Fruit fly (Drosophila melanogaster) whole organism, prepupa: Measurements from ENCODE around the gene CG15635.
A peak's percentile ranks its signal among the peaks of the same experiment; 100 is the strongest.

Experiments
- Blimp-1 ChIP-seq: fragments of 200-800 bp; sonication (Bioruptor generic); optimal IDR thresholded peaks from 3 replicates; lab custom pipeline; 2017; ENCODE audit warnings: missing biosample characterization, missing genetic modification characterization, mild to moderate bottlenecking, moderate library complexity, missing genetic modification reagents
- CG10669 ChIP-seq: fragments of 200-800 bp; sonication (Bioruptor generic); optimal IDR thresholded peaks from 3 replicates; lab custom pipeline; 2018; ENCODE audit warnings: missing biosample characterization, mild to moderate bottlenecking, missing genetic modification characterization, moderate library complexity
- CG11294 ChIP-seq: fragments of 200-800 bp; sonication (Bioruptor generic); IDR thresholded peaks from 2 replicates; pipeline ENCODE4 v1.3.6; 2022; ENCODE audit warnings: missing biosample characterization, missing genetic modification characterization
- CG15336 ChIP-seq: fragments of 200-800 bp; sonication (Bioruptor generic); IDR thresholded peaks from 2 replicates; pipeline ENCODE4 v1.3.6; 2022; ENCODE audit warnings: missing biosample characterization, missing genetic modification characterization
- CG16779 ChIP-seq: fragments of 200-800 bp; sonication (Bioruptor generic); optimal IDR thresholded peaks from 3 replicates; lab custom pipeline; 2017; ENCODE audit warnings: missing biosample characterization, mild to moderate bottlenecking, missing genetic modification characterization
- CG3032 ChIP-seq: fragments of 200-800 bp; optimal IDR thresholded peaks from 2 replicates; lab custom pipeline; 2019; ENCODE audit warnings: missing biosample characterization, mild to moderate bottlenecking, missing genetic modification characterization, moderate library complexity
- CG32006 ChIP-seq: fragments of 200-800 bp; sonication (Bioruptor generic); optimal IDR thresholded peaks from 3 replicates; lab custom pipeline; 2017; ENCODE audit warnings: missing biosample characterization, mild to moderate bottlenecking, missing genetic modification characterization
- CG34406 ChIP-seq: fragments of 200-800 bp; sonication (Bioruptor generic); optimal IDR thresholded peaks from 3 replicates; lab custom pipeline; 2016; ENCODE audit warnings: missing biosample characterization, missing genetic modification characterization
- CG3919 ChIP-seq: fragments of 200-800 bp; sonication (Bioruptor generic); optimal IDR thresholded peaks from 3 replicates; lab custom pipeline; 2016; ENCODE audit warnings: missing biosample characterization, missing genetic modification characterization
- CG4318 ChIP-seq: fragments of 200-800 bp; sonication (Bioruptor generic); optimal IDR thresholded peaks from 3 replicates; lab custom pipeline; 2017; ENCODE audit warnings: missing biosample characterization, mild to moderate bottlenecking, missing genetic modification characterization
- CG6163 ChIP-seq: fragments of 200-800 bp; sonication (Bioruptor generic); IDR thresholded peaks from 3 replicates; pipeline ENCODE4 v1.3.6; 2022; ENCODE audit warnings: missing biosample characterization, missing genetic modification characterization
- CG6276 ChIP-seq: fragments of 200-800 bp; sonication (Bioruptor generic); optimal IDR thresholded peaks from 2 replicates; lab custom pipeline; 2017; ENCODE audit warnings: missing biosample characterization, mild to moderate bottlenecking, missing genetic modification characterization
- CG6854 ChIP-seq: fragments of 200-800 bp; sonication (Bioruptor generic); optimal IDR thresholded peaks from 2 replicates; lab custom pipeline; 2017; ENCODE audit warnings: missing biosample characterization, mild to moderate bottlenecking, missing genetic modification characterization
- CG7368 ChIP-seq: fragments of 200-800 bp; sonication (Bioruptor generic); optimal IDR thresholded peaks from 3 replicates; lab custom pipeline; 2016; ENCODE audit warnings: missing biosample characterization, missing genetic modification characterization
- CG8119 ChIP-seq: fragments of 200-800 bp; sonication (Bioruptor generic); IDR thresholded peaks from 3 replicates; pipeline ENCODE4 v1.3.6; 2022; ENCODE audit warnings: missing biosample characterization, missing genetic modification characterization
- CG8319 ChIP-seq: fragments of 200-800 bp; sonication (Bioruptor generic); optimal IDR thresholded peaks from 3 replicates; lab custom pipeline; 2016; ENCODE audit warnings: missing biosample characterization, missing genetic modification characterization
- CG8632 ChIP-seq: fragments of 200-800 bp; sonication (Bioruptor generic); optimal IDR thresholded peaks from 3 replicates; lab custom pipeline; 2016; ENCODE audit warnings: missing biosample characterization, missing genetic modification characterization
- Eip75B ChIP-seq: fragments of 200-800 bp; sonication (Bioruptor generic); optimal IDR thresholded peaks from 3 replicates; lab custom pipeline; 2016; ENCODE audit warnings: missing biosample characterization, missing genetic modification characterization
- Eip78C ChIP-seq: fragments of 200-800 bp; sonication (Bioruptor generic); peaks from one replicate; lab custom pipeline; 2016; ENCODE audit warnings: missing biosample characterization, missing genetic modification characterization
- Ets21C ChIP-seq: fragments of 200-800 bp; sonication (Bioruptor generic); optimal IDR thresholded peaks from 3 replicates; lab custom pipeline; 2016; ENCODE audit warnings: missing biosample characterization, missing genetic modification characterization
- Ets96B ChIP-seq: fragments of 200-800 bp; optimal IDR thresholded peaks from 2 replicates; lab custom pipeline; 2019; ENCODE audit warnings: missing biosample characterization, mild to moderate bottlenecking, missing genetic modification characterization, moderate library complexity
- Gug ChIP-seq: fragments of 200-800 bp; sonication (Bioruptor generic); IDR thresholded peaks from 2 replicates; pipeline ENCODE4 v1.3.6; 2022; ENCODE audit warnings: missing biosample characterization, missing genetic modification characterization
- Hr39 ChIP-seq: fragments of 200-800 bp; sonication (Bioruptor generic); optimal IDR thresholded peaks from 2 replicates; lab custom pipeline; 2016; ENCODE audit warnings: missing biosample characterization, missing genetic modification characterization
- Hr4 ChIP-seq: fragments of 200-800 bp; sonication (Bioruptor generic); optimal IDR thresholded peaks from 3 replicates; lab custom pipeline; 2016; ENCODE audit warnings: missing biosample characterization, missing genetic modification characterization
- Lpt ChIP-seq: fragments of 200-800 bp; sonication (Bioruptor generic); optimal IDR thresholded peaks from 3 replicates; lab custom pipeline; 2016; ENCODE audit warnings: missing biosample characterization, missing genetic modification characterization
- Met ChIP-seq: fragments of 200-800 bp; sonication (Bioruptor generic); optimal IDR thresholded peaks from 3 replicates; lab custom pipeline; 2016; ENCODE audit warnings: missing biosample characterization, missing genetic modification characterization
- OdsH ChIP-seq: fragments of 200-800 bp; sonication (Bioruptor generic); optimal IDR thresholded peaks from 3 replicates; lab custom pipeline; 2016; ENCODE audit warnings: missing biosample characterization, missing genetic modification characterization
- Sox14 ChIP-seq: fragments of 200-800 bp; sonication (Bioruptor generic); optimal IDR thresholded peaks from 3 replicates; lab custom pipeline; 2016; ENCODE audit warnings: missing biosample characterization, missing genetic modification characterization
- Sox15 ChIP-seq: fragments of 200-800 bp; sonication (Bioruptor generic); optimal IDR thresholded peaks from 3 replicates; lab custom pipeline; 2016; ENCODE audit warnings: missing biosample characterization, missing genetic modification characterization
- achi ChIP-seq: fragments of 200-800 bp; sonication (Bioruptor generic); optimal IDR thresholded peaks from 3 replicates; lab custom pipeline; 2016; ENCODE audit warnings: missing biosample characterization, missing genetic modification characterization
- acj6 ChIP-seq: fragments of 200-800 bp; sonication (Bioruptor generic); optimal IDR thresholded peaks from 3 replicates; lab custom pipeline; 2016; ENCODE audit warnings: missing biosample characterization, missing genetic modification characterization
- cyc ChIP-seq: fragments of 200-800 bp; sonication (Bioruptor generic); optimal IDR thresholded peaks from 3 replicates; lab custom pipeline; 2016; ENCODE audit warnings: missing biosample characterization, missing genetic modification characterization
- dac ChIP-seq: fragments of 200-800 bp; sonication (Bioruptor generic); optimal IDR thresholded peaks from 2 replicates; lab custom pipeline; 2017; ENCODE audit warnings: missing biosample characterization, mild to moderate bottlenecking, missing genetic modification characterization
- eg ChIP-seq: fragments of 200-800 bp; sonication (Bioruptor generic); IDR thresholded peaks from 3 replicates; pipeline ENCODE4 v1.3.6; 2022; ENCODE audit warnings: missing biosample characterization, missing genetic modification characterization
- esn ChIP-seq: fragments of 200-800 bp; sonication (Bioruptor generic); optimal IDR thresholded peaks from 2 replicates; lab custom pipeline; 2016; ENCODE audit warnings: missing biosample characterization, mild to moderate bottlenecking, missing genetic modification characterization, moderate library complexity
- lz ChIP-seq: fragments of 200-800 bp; sonication (Bioruptor generic); optimal IDR thresholded peaks from 3 replicates; lab custom pipeline; 2016; ENCODE audit warnings: missing biosample characterization, missing genetic modification characterization
- net ChIP-seq: fragments of 200-800 bp; sonication (Bioruptor generic); optimal IDR thresholded peaks from 3 replicates; lab custom pipeline; 2016; ENCODE audit warnings: missing biosample characterization, missing genetic modification characterization
- pdm3 ChIP-seq: fragments of 200-800 bp; sonication (Bioruptor generic); optimal IDR thresholded peaks from 3 replicates; lab custom pipeline; 2016; ENCODE audit warnings: missing biosample characterization, missing genetic modification characterization
- salr ChIP-seq, 2 experiments: fragments of 200-800 bp; sonication (Bioruptor generic); optimal IDR thresholded peaks; 3 replicates each; lab custom pipeline; 2016 to 2018; ENCODE audit warnings: missing biosample characterization in 2 of 2, missing genetic modification characterization in 2 of 2, mild to moderate bottlenecking in 1 of 2
- spab ChIP-seq: fragments of 200-800 bp; sonication (Bioruptor generic); optimal IDR thresholded peaks from 2 replicates; lab custom pipeline; 2017; ENCODE audit warnings: missing biosample characterization, mild to moderate bottlenecking, missing genetic modification characterization, missing genetic modification reagents
- ss ChIP-seq, 2 experiments: fragments of 200-800 bp; sonication (Bioruptor generic); optimal IDR thresholded peaks; 2 replicates in 1 of 2; 3 replicates in 1 of 2; lab custom pipeline; 2017 to 2018; ENCODE audit warnings: mild to moderate bottlenecking in 2 of 2, missing biosample characterization in 2 of 2, missing genetic modification characterization in 2 of 2, moderate library complexity in 1 of 2
- svp ChIP-seq: fragments of 200-800 bp; sonication (Bioruptor generic); peaks from one replicate; lab custom pipeline; 2016; ENCODE audit warnings: missing biosample characterization, missing genetic modification characterization
- topi ChIP-seq: fragments of 200-800 bp; sonication (Bioruptor generic); optimal IDR thresholded peaks from 3 replicates; lab custom pipeline; 2016; ENCODE audit warnings: missing biosample characterization, missing genetic modification characterization
- vri ChIP-seq: fragments of 200-800 bp; sonication (Bioruptor generic); optimal IDR thresholded peaks from 3 replicates; lab custom pipeline; 2016; ENCODE audit warnings: missing biosample characterization, mild to moderate bottlenecking, missing genetic modification characterization

Gene CG15635

DNA sequence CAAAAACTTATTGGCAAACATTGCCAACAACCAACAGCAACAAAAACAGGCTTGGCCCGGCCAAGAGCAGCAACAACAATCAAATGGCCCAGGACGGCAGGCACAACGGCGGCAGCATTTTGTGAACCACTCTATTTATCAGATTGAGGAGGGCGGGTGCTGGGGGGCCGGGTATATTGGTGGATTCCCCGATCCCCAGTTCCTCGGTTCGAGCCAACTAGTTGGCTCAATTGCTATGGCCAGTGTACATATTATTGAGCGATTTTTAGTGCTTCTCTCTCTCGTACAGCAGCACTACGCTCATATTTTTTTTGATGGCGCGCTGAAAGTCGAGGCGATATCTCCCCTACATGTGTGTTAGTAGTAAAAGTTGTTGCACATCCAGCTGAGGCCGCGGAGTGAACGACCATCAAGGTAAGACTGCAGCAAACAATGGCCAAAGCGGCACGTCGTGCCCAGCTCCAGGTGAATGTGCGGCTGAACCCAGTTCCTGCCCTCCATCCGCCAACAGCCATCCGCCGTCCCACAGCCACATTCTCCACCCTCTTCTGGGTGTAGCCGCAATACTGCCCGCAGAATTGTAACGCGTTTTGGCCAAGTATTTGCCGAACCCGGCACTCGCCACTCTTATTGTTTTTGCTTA, 42.8 kb upstream of the CG15635 start:
- TF ChIP-seq CG8119 (GFP tag; lab: Robert Waterston, UW) (no peak), Eip75B (GFP tag; lab: Kevin White, UChicago) (no peak), achi (no peak), CG8632 (GFP tag; lab: Kevin White, UChicago) (no peak), CG7368 (GFP tag; lab: Kevin White, UChicago) (no peak), spab (GFP tag; lab: Kevin White, UChicago) (no peak), CG6163 (GFP tag; lab: Robert Waterston, UW) (0 out of 3 replicates have a peak, but pooled peaks have one; percentile 49), dac (no peak), Hr4 (GFP tag; lab: Kevin White, UChicago) (no peak), CG6854 (GFP tag; lab: Kevin White, UChicago) (no peak), CG11294 (GFP tag; lab: Robert Waterston, UW) (no peak), Eip78C (peak; percentile 50), acj6 (GFP tag; lab: Kevin White, UChicago) (no peak), CG6276 (GFP tag; lab: Kevin White, UChicago) (no peak), eg (GFP tag; lab: Robert Waterston, UW) (no peak), lz (GFP tag; lab: Kevin White, UChicago) (no peak), Met (GFP tag; lab: Kevin White, UChicago) (no peak), Gug (GFP tag; lab: Robert Waterston, UW) (no peak), Hr39 (no peak), CG34406 (GFP tag; lab: Kevin White, UChicago) (no peak), CG3919 (GFP tag; lab: Kevin White, UChicago) (no peak), Sox15 (no peak), CG10669 (no peak), Ets96B (tag; lab: Kevin White, UChicago) (no peak), salr (GFP tag; optimal IDR thresholded peaks at IDR 0.05; lab: Kevin White, UChicago) (no peak), Ets21C (GFP tag; lab: Kevin White, UChicago) (no peak), svp (GFP tag; lab: Kevin White, UChicago) (peak; percentile 15), Sox14 (GFP tag; lab: Kevin White, UChicago) (no peak), CG4318 (GFP tag; lab: Kevin White, UChicago) (no peak), CG32006 (GFP tag; lab: Kevin White, UChicago) (no peak), CG15336 (GFP tag; lab: Robert Waterston, UW) (no peak), cyc (GFP tag; lab: Kevin White, UChicago) (no peak), pdm3 (GFP tag; lab: Kevin White, UChicago) (no peak), ss (GFP tag; optimal IDR thresholded peaks at IDR 0.05; lab: Kevin White, UChicago) (peak in 1 of 2 experiments; percentile 18), Blimp-1 (GFP tag; lab: Kevin White, UChicago) (no peak), esn (GFP tag; lab: Kevin White, UChicago) (no peak), net (GFP tag; lab: Kevin White, UChicago) (no peak), CG16779 (no peak), OdsH (GFP tag; lab: Kevin White, UChicago) (no peak), Lpt (GFP tag; lab: Kevin White, UChicago) (peak; percentile 36), CG8319 (GFP tag; lab: Kevin White, UChicago) (no peak), CG3032 (tag; lab: Kevin White, UChicago) (no peak), vri (GFP tag; lab: Kevin White, UChicago) (no peak), topi (GFP tag; lab: Kevin White, UChicago) (no peak)
